Fruit fly (Drosophila melanogaster) whole organism, embryonic: Measurements from ENCODE around the gene CG9286.

Experiments used
- C15 ChIP-seq: fragments of 200-800 bp; sonication (Bioruptor generic); IDR thresholded peaks from 3 replicates; pipeline ENCODE4 v1.3.6; 2022; ENCODE audit warnings: missing biosample characterization, missing genetic modification characterization
- CG10147 ChIP-seq: fragments of 200-800 bp; sonication (Bioruptor generic); optimal IDR thresholded peaks from 2 replicates; lab custom pipeline; 2019; ENCODE audit warnings: missing biosample characterization, mild to moderate bottlenecking, missing genetic modification characterization, moderate library complexity
- CG10321 ChIP-seq: fragments of 200-800 bp; sonication (Bioruptor generic); IDR thresholded peaks from 2 replicates; pipeline ENCODE4 v1.3.6; 2022; ENCODE audit warnings: missing biosample characterization, missing genetic modification characterization
- CG10543 ChIP-seq: fragments of 200-800 bp; sonication (Bioruptor generic); optimal IDR thresholded peaks from 3 replicates; lab custom pipeline; 2017; ENCODE audit warnings: missing biosample characterization, mild to moderate bottlenecking, missing genetic modification characterization, moderate library complexity
- CG10565 ChIP-seq: fragments of 200-800 bp; sonication (Bioruptor generic); optimal IDR thresholded peaks from 3 replicates; lab custom pipeline; 2016; ENCODE audit warnings: missing biosample characterization, mild to moderate bottlenecking, missing genetic modification characterization
- CG12769 ChIP-seq: fragments of 200-800 bp; sonication (Bioruptor generic); optimal IDR thresholded peaks from 2 replicates; lab custom pipeline; 2019; ENCODE audit warnings: missing biosample characterization, mild to moderate bottlenecking, missing genetic modification characterization, moderate library complexity
- CG14014 ChIP-seq: fragments of 200-800 bp; sonication (Bioruptor generic); IDR thresholded peaks from 2 replicates; pipeline ENCODE4 v1.3.6; 2022; ENCODE audit warnings: missing biosample characterization, missing genetic modification characterization
- CG14441 ChIP-seq: fragments of 200-800 bp; sonication (Bioruptor generic); IDR thresholded peaks from 2 replicates; pipeline ENCODE4 v1.3.6; 2022; ENCODE audit warnings: missing biosample characterization, missing genetic modification characterization
- CG17361 ChIP-seq: fragments of 200-800 bp; sonication (Bioruptor generic); IDR thresholded peaks from 3 replicates; pipeline ENCODE4 v1.3.6; 2022; ENCODE audit warnings: missing biosample characterization, missing genetic modification characterization
- CG17829 ChIP-seq: fragments of 200-800 bp; optimal IDR thresholded peaks from 2 replicates; lab custom pipeline; 2019; ENCODE audit warnings: missing biosample characterization, mild to moderate bottlenecking, missing genetic modification characterization, moderate library complexity
- CG31388 ChIP-seq: fragments of 200-800 bp; sonication (Bioruptor generic); optimal IDR thresholded peaks from 2 replicates; lab custom pipeline; 2016; ENCODE audit warnings: missing biosample characterization, missing genetic modification characterization
- CG34376 ChIP-seq: fragments of 200-800 bp; sonication (Bioruptor generic); optimal IDR thresholded peaks from 2 replicates; lab custom pipeline; 2018; ENCODE audit warnings: missing biosample characterization, mild to moderate bottlenecking, missing genetic modification characterization
- CG3995 ChIP-seq: fragments of 200-800 bp; sonication (Bioruptor generic); optimal IDR thresholded peaks from 3 replicates; lab custom pipeline; 2016; ENCODE audit warnings: missing biosample characterization, missing genetic modification characterization
- CG6854 ChIP-seq: fragments of 200-800 bp; sonication (Bioruptor generic); optimal IDR thresholded peaks from 3 replicates; lab custom pipeline; 2017; ENCODE audit warnings: missing biosample characterization, mild to moderate bottlenecking, missing genetic modification characterization
- CG7271 ChIP-seq: fragments of 200-800 bp; sonication (Bioruptor generic); optimal IDR thresholded peaks from 2 replicates; lab custom pipeline; 2018; ENCODE audit warnings: missing biosample characterization, mild to moderate bottlenecking, missing genetic modification characterization, moderate library complexity
- CG7556 ChIP-seq: fragments of 200-800 bp; sonication (Bioruptor generic); optimal IDR thresholded peaks from 2 replicates; lab custom pipeline; 2017; ENCODE audit warnings: missing biosample characterization, mild to moderate bottlenecking, missing genetic modification characterization
- CG7745 ChIP-seq: fragments of 200-800 bp; sonication (Bioruptor generic); optimal IDR thresholded peaks from 2 replicates; lab custom pipeline; 2018; ENCODE audit warnings: missing biosample characterization, mild to moderate bottlenecking, missing genetic modification characterization, moderate library complexity
- CG7928 ChIP-seq: fragments of 200-800 bp; sonication (Bioruptor generic); optimal IDR thresholded peaks from 2 replicates; lab custom pipeline; 2017; ENCODE audit warnings: missing biosample characterization, mild to moderate bottlenecking, missing genetic modification characterization
- CG8765 ChIP-seq: fragments of 200-800 bp; sonication (Bioruptor generic); IDR thresholded peaks from 2 replicates; pipeline ENCODE4 v1.3.6; 2022; ENCODE audit warnings: missing biosample characterization, missing genetic modification characterization
- Dip3 ChIP-seq: fragments of 200-800 bp; sonication (Bioruptor generic); optimal IDR thresholded peaks from 3 replicates; lab custom pipeline; 2016; ENCODE audit warnings: missing biosample characterization, missing genetic modification characterization
- E2f2 ChIP-seq: fragments of 200-800 bp; sonication (Bioruptor generic); IDR thresholded peaks from 2 replicates; pipeline ENCODE4 v1.3.6; 2022; ENCODE audit warnings: missing biosample characterization, missing genetic modification characterization
- Fer2 ChIP-seq: fragments of 200-800 bp; sonication (Bioruptor generic); optimal IDR thresholded peaks from 2 replicates; lab custom pipeline; 2018; ENCODE audit warnings: missing biosample characterization, mild to moderate bottlenecking, missing genetic modification characterization, moderate library complexity
- HLH3B ChIP-seq: fragments of 200-800 bp; sonication (Bioruptor generic); IDR thresholded peaks from 2 replicates; pipeline ENCODE4 v1.3.6; 2022; ENCODE audit warnings: missing biosample characterization, missing genetic modification characterization
- Lhr ChIP-seq: fragments of 200-800 bp; sonication (Bioruptor generic); optimal IDR thresholded peaks from 3 replicates; lab custom pipeline; 2017; ENCODE audit warnings: mild to moderate bottlenecking, missing biosample characterization, missing genetic modification reagents, missing genetic modification characterization
- Med ChIP-seq: fragments of 200-800 bp; sonication (Bioruptor generic); peaks from one replicate; lab custom pipeline; 2016; ENCODE audit warnings: missing biosample characterization, missing genetic modification characterization, mild to moderate bottlenecking, inconsistent platforms, moderate library complexity
- Ssrp ChIP-seq: fragments of 200-800 bp; sonication (Bioruptor generic); optimal IDR thresholded peaks from 2 replicates; lab custom pipeline; 2018; ENCODE audit warnings: missing biosample characterization, mild to moderate bottlenecking, missing genetic modification characterization, moderate library complexity
- YL-1 ChIP-seq: fragments of 200-800 bp; sonication (Bioruptor generic); optimal IDR thresholded peaks from 3 replicates; lab custom pipeline; 2017; ENCODE audit warnings: missing biosample characterization, mild to moderate bottlenecking, missing genetic modification characterization
- ac ChIP-seq: fragments of 200-800 bp; sonication (Bioruptor generic); optimal IDR thresholded peaks from 3 replicates; lab custom pipeline; 2017; ENCODE audit warnings: missing biosample characterization, mild to moderate bottlenecking, missing genetic modification characterization
- ash1 ChIP-seq: fragments of 200-800 bp; sonication (Bioruptor generic); optimal IDR thresholded peaks from 2 replicates; lab custom pipeline; 2018; ENCODE audit warnings: missing biosample characterization, mild to moderate bottlenecking, missing genetic modification characterization
- az2 ChIP-seq: fragments of 200-800 bp; sonication (Bioruptor generic); optimal IDR thresholded peaks from 3 replicates; lab custom pipeline; 2016; ENCODE audit warnings: missing biosample characterization, missing genetic modification characterization
- bbx ChIP-seq: fragments of 200-800 bp; sonication (Bioruptor generic); IDR thresholded peaks from 2 replicates; pipeline ENCODE4 v1.3.6; 2022; ENCODE audit warnings: missing biosample characterization, missing genetic modification characterization; ENCODE audit not compliant: partially characterized antibody
- bcd ChIP-seq: fragments of 200-800 bp; sonication (Bioruptor generic); optimal IDR thresholded peaks from 2 replicates; lab custom pipeline; 2017; ENCODE audit warnings: missing biosample characterization, mild to moderate bottlenecking, missing genetic modification characterization
- bsh ChIP-seq, 2 experiments: fragments of 200-800 bp; sonication (Bioruptor generic); optimal IDR thresholded peaks; 2 replicates each; lab custom pipeline; 2017 to 2018; ENCODE audit warnings: mild to moderate bottlenecking in 2 of 2, missing biosample characterization in 2 of 2, missing genetic modification characterization in 2 of 2, moderate library complexity in 1 of 2
- caup ChIP-seq: fragments of 200-800 bp; sonication (Bioruptor generic); optimal IDR thresholded peaks from 3 replicates; lab custom pipeline; 2017; ENCODE audit warnings: missing biosample characterization, mild to moderate bottlenecking, missing genetic modification characterization, moderate library complexity; ENCODE audit not compliant: severe bottlenecking
- dm ChIP-seq: fragments of 200-800 bp; sonication (Bioruptor generic); optimal IDR thresholded peaks from 3 replicates; lab custom pipeline; 2016; ENCODE audit warnings: missing biosample characterization, missing genetic modification characterization
- dmrt99B ChIP-seq: fragments of 200-800 bp; sonication (Bioruptor generic); optimal IDR thresholded peaks from 2 replicates; lab custom pipeline; 2018; ENCODE audit warnings: missing biosample characterization, mild to moderate bottlenecking, missing genetic modification characterization, moderate library complexity
- en ChIP-seq: fragments of 200-800 bp; sonication (Bioruptor generic); optimal IDR thresholded peaks from 2 replicates; lab custom pipeline; 2016; ENCODE audit warnings: missing biosample characterization, missing genetic modification characterization
- gem ChIP-seq: fragments of 200-800 bp; sonication (Bioruptor generic); optimal IDR thresholded peaks from 2 replicates; lab custom pipeline; 2019; ENCODE audit warnings: missing biosample characterization, mild to moderate bottlenecking, missing genetic modification characterization, moderate library complexity
- h ChIP-seq: fragments of >200 bp; optimal IDR thresholded peaks from 2 replicates; lab custom pipeline; 2017
- jigr1 ChIP-seq: fragments of 200-800 bp; sonication (Bioruptor generic); IDR thresholded peaks from 3 replicates; pipeline ENCODE4 v1.3.6; 2022; ENCODE audit warnings: missing biosample characterization, missing genetic modification characterization
- ken ChIP-seq: fragments of 200-800 bp; sonication (Bioruptor generic); IDR thresholded peaks from 3 replicates; pipeline ENCODE4 v1.3.6; 2022; ENCODE audit warnings: missing biosample characterization, missing genetic modification characterization
- lola ChIP-seq, 3 experiments: fragments of >200 bp in 2 of 3; fragments of 200-800 bp in 1 of 3; sonication (Bioruptor generic) in 1 of 3; optimal IDR thresholded peaks; 2 replicates each; lab custom pipeline; 2017 to 2019; ENCODE audit warnings: missing biosample characterization in 3 of 3, missing genetic modification characterization in 3 of 3, mild to moderate bottlenecking in 1 of 3, moderate library complexity in 1 of 3
- nom ChIP-seq: fragments of 200-800 bp; sonication (Bioruptor generic); optimal IDR thresholded peaks from 2 replicates; lab custom pipeline; 2017; ENCODE audit warnings: missing biosample characterization, missing genetic modification characterization, mild to moderate bottlenecking, moderate library complexity, missing genetic modification reagents
- peb ChIP-seq: fragments of 200-800 bp; sonication (Bioruptor generic); IDR thresholded peaks from 2 replicates; pipeline ENCODE4 v1.3.6; 2022; ENCODE audit warnings: missing biosample characterization, missing genetic modification characterization
- slbo ChIP-seq: fragments of 200-800 bp; sonication (Bioruptor generic); IDR thresholded peaks from 2 replicates; pipeline ENCODE4 v1.3.6; 2022; ENCODE audit warnings: missing biosample characterization, missing genetic modification characterization
- sr ChIP-seq: fragments of 200-800 bp; sonication (Bioruptor generic); IDR thresholded peaks from 3 replicates; pipeline ENCODE4 v1.3.6; 2022; ENCODE audit warnings: missing biosample characterization, missing genetic modification characterization
- tgo ChIP-seq: fragments of 200-800 bp; sonication (Bioruptor generic); IDR thresholded peaks from 3 replicates; pipeline ENCODE4 v1.3.6; 2022; ENCODE audit warnings: missing biosample characterization, missing genetic modification characterization
- usp ChIP-seq: fragments of >200 bp; optimal IDR thresholded peaks from 2 replicates; lab custom pipeline; 2017; ENCODE audit warnings: missing biosample characterization, missing genetic modification characterization
- z ChIP-seq: fragments of 200-800 bp; sonication (Bioruptor generic); IDR thresholded peaks from 3 replicates; pipeline ENCODE4 v1.3.6; 2022; ENCODE audit warnings: missing biosample characterization, missing genetic modification characterization

Gene CG9286

DNA sequence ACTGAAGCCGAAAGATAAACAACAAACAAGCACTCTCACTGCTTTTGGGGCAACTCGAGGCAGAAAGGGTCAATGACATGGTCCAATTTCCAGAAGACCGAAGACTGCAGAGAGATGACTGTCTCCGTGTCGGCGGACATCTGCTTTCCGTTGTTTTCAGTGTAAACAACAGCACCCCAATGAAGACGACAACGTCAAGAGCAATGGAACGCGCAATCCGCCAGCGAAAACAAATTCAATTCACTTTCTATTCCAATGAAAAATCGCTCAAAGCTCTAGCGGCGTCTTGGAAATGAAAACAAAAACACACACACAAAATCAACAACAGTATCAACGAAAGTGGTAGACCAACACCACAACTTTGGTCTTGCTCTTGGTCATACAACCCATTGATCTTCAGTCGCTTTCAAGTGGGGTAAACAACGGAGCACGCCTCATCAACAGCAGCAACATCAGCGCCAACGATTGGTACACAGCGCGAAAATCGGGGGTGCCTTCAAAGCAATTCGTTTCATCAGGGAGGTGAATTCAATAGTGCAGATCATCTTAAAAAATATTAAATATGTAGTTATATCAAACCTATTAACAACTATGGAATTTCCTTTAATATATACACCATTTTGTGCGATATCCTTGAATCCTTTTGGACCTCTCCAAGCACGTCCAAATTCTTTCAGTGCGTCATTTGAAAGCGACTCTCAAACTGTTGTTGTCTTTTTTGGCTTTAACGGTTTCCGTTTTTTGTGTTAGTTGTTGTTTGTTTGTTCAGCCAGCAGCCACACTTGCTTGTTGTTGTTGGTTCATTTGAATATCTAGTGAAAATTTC, 36.9 kb downstream of the CG9286 start (continued):
- TF ChIP-seq CG7745 (tag; lab: Kevin White, UChicago) (no peak), gem (tag; lab: Kevin White, UChicago) (peak; percentile 85), slbo (peak; percentile 13; the same call in 1 of the 2 replicates), az2 (GFP tag; lab: Kevin White, UChicago) (peak; percentile 73), CG17361 (GFP tag; lab: Robert Waterston, UW) (peak; percentile 84), tgo (GFP tag; lab: Robert Waterston, UW) (peak; percentile 65; the same call in 2 of the 3 replicates), Fer2 (tag; lab: Kevin White, UChicago) (no peak), CG8765 (no peak), caup (no peak), Ssrp (tag; lab: Kevin White, UChicago) (peak; percentile 84), HLH3B (GFP tag; lab: Robert Waterston, UW) (peak; percentile 61), lola (GFP tag; optimal IDR thresholded peaks at IDR 0.05; lab: Kevin White, UChicago) (peak in 1 of 3 experiments; percentile 71), CG10321 (GFP tag; lab: Robert Waterston, UW) (no peak), CG10565 (no peak), E2f2 (GFP tag; lab: Robert Waterston, UW) (peak; percentile 8; the same call in 1 of the 2 replicates), en (GFP tag; lab: Kevin White, UChicago) (no peak), peb (GFP tag; lab: Robert Waterston, UW) (peak; percentile 41; the same call in 1 of the 2 replicates), CG7271 (no peak), usp (GFP tag; lab: Kevin White, UChicago) (no peak), CG6854 (GFP tag; lab: Kevin White, UChicago) (no peak), ken (peak; percentile 62; the same call in 2 of the 3 replicates), bcd (GFP tag; lab: Kevin White, UChicago) (peak; percentile 33), CG12769 (tag; lab: Kevin White, UChicago) (no peak), dmrt99B (tag; lab: Kevin White, UChicago) (peak; percentile 88), CG10543 (GFP tag; lab: Kevin White, UChicago) (peak; percentile 46), z (GFP tag; lab: Robert Waterston, UW) (no peak), CG7928 (no peak), Lhr (GFP tag; lab: Kevin White, UChicago) (peak; percentile 35), CG3995 (GFP tag; lab: Kevin White, UChicago) (peak; percentile 0), CG17829 (peak; percentile 57), jigr1 (GFP tag; lab: Robert Waterston, UW) (no peak), CG14441 (GFP tag; lab: Robert Waterston, UW) (peak; percentile 16), YL-1 (no peak), ash1 (GFP tag; lab: Kevin White, UChicago) (no peak), dm (GFP tag; lab: Kevin White, UChicago) (no peak), nom (GFP tag; lab: Kevin White, UChicago) (no peak), CG10147 (no peak), C15 (GFP tag; lab: Robert Waterston, UW) (no peak), CG7556 (GFP tag; lab: Kevin White, UChicago) (peak; percentile 73), CG34376 (GFP tag; lab: Kevin White, UChicago) (no peak), bbx (GFP tag; lab: Robert Waterston, UW) (no peak), Med (GFP tag; lab: Kevin White, UChicago) (peak; percentile 83), CG31388 (GFP tag; lab: Kevin White, UChicago) (no peak), ac (GFP tag; lab: Kevin White, UChicago) (no peak), bsh (GFP tag; optimal IDR thresholded peaks at IDR 0.05; lab: Kevin White, UChicago) (peak in 1 of 2 experiments; percentile 78), h (no peak), sr (GFP tag; lab: Robert Waterston, UW) (no peak), Dip3 (no peak), CG14014 (GFP tag; lab: Robert Waterston, UW) (no peak)
